Fruit fly (Drosophila melanogaster): ENCODE data around the gene Eig71Ek.
A peak's percentile ranks its signal among the peaks of the same experiment; 100 is the strongest.

The Eig71Ek gene

dm6 chr3L:15684017-15684416 lies 23.0 kb downstream of the Eig71Ek start:
- peak; percentile 43 for TF ChIP-seq Vsx2 (GFP tag; optimal IDR thresholded peaks at IDR 0.05; ENCODE audit: partially characterized antibody)
- peak in 1 of 2 experiments; percentile 59 for TF ChIP-seq dl (GFP tag; optimal IDR thresholded peaks at IDR 0.05; ENCODE audit: insufficient read depth in 1 of 2, partially characterized antibody in 2 of 2)
- TF ChIP-seq Hnf4 (GFP tag; optimal IDR thresholded peaks at IDR 0.05) = no peak
- TF ChIP-seq fru (GFP tag; optimal IDR thresholded peaks at IDR 0.05) = no peak
- no peak for TF ChIP-seq tai (GFP tag; optimal IDR thresholded peaks at IDR 0.05)
- peak; percentile 43 for TF ChIP-seq Dif (GFP tag; optimal IDR thresholded peaks at IDR 0.05; ENCODE audit: partially characterized antibody)

- TF ChIP-seq foxo (GFP tag; optimal IDR thresholded peaks at IDR 0.05) (no peak), Dfd (GFP tag; optimal IDR thresholded peaks at IDR 0.05) (no peak), Dif (GFP tag; optimal IDR thresholded peaks at IDR 0.05; ENCODE audit: partially characterized antibody) (no peak), HLH106 (tag; optimal IDR thresholded peaks at IDR 0.05) (no peak), Hr83 (GFP tag; optimal IDR thresholded peaks at IDR 0.05; ENCODE audit: poor library complexity, severe bottlenecking) (no peak), Vsx2 (GFP tag; optimal IDR thresholded peaks at IDR 0.05; ENCODE audit: partially characterized antibody) (no peak), GATAd (GFP tag; optimal IDR thresholded peaks at IDR 0.05) (no peak), dl (GFP tag; optimal IDR thresholded peaks at IDR 0.05; ENCODE audit: insufficient read depth in 1 of 2, partially characterized antibody in 2 of 2) (no peak), CG32264 (GFP tag; optimal IDR thresholded peaks at IDR 0.05) (no peak), usp (GFP tag; optimal IDR thresholded peaks at IDR 0.05) (no peak), pan (optimal IDR thresholded peaks at IDR 0.05) (no peak), brk (GFP tag; optimal IDR thresholded peaks at IDR 0.05) (no peak), rgr (GFP tag; optimal IDR thresholded peaks at IDR 0.05) (no peak), Hnf4 (GFP tag; optimal IDR thresholded peaks at IDR 0.05) (no peak), woc (GFP tag; optimal IDR thresholded peaks at IDR 0.05) (no peak), jim (GFP tag; optimal IDR thresholded peaks at IDR 0.05) (no peak), ey (GFP tag; optimal IDR thresholded peaks at IDR 0.05) (no peak), Abd-B (GFP tag; optimal IDR thresholded peaks at IDR 0.05) (no peak), Jra (GFP tag; optimal IDR thresholded peaks at IDR 0.05) (no peak), tai (GFP tag; optimal IDR thresholded peaks at IDR 0.05) (no peak)
Measured at dm6 chr3L:15687802-15688201, 26.8 kb downstream of the Eig71Ek start, which contains the start of gene CG34452. TSS of gene CG34452 (minus strand) at chr3L:15687902.

DNA sequence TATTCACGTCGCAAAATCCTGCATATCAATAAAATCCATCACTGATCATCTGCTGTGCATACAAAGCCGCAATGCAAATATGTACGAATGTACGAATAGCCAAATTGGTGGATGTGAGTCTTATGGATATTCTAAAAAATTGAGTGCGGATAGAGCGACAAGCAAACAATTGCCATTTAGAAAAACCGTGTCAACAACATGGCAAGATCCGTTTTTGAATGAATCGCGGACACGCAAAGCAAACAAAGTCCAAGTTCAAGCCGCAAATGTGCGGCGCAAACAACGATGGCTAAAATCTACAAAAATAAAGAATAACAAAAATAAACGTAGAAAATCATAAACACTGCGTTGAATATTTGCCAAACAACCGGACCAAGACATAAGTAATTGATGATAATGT lies 28.5 kb downstream of the Eig71Ek start:
- no peak for TF ChIP-seq Dif (GFP tag; optimal IDR thresholded peaks at IDR 0.05; ENCODE audit: partially characterized antibody)
- no peak for TF ChIP-seq Mio (GFP tag; optimal IDR thresholded peaks at IDR 0.05)
- no peak for TF ChIP-seq Sp1 (GFP tag; optimal IDR thresholded peaks at IDR 0.05)
- no peak for TF ChIP-seq HLH106 (tag; optimal IDR thresholded peaks at IDR 0.05)
- TF ChIP-seq CG32264 (GFP tag; optimal IDR thresholded peaks at IDR 0.05) = no peak

dm6 chr3L:15690711-15691591 lies 29.9 kb downstream of the Eig71Ek start:
- TF ChIP-seq woc (GFP tag; optimal IDR thresholded peaks at IDR 0.05) (no peak), ey (GFP tag; optimal IDR thresholded peaks at IDR 0.05) (no peak), Abd-B (GFP tag; optimal IDR thresholded peaks at IDR 0.05) (no peak), dsf (GFP tag; optimal IDR thresholded peaks at IDR 0.05; ENCODE audit: borderline replicate concordance) (no peak), foxo (GFP tag; optimal IDR thresholded peaks at IDR 0.05) (peak in 1 of 2 experiments; percentile 26), pan (optimal IDR thresholded peaks at IDR 0.05) (no peak), sv (GFP tag; optimal IDR thresholded peaks at IDR 0.05) (no peak), HLH106 (tag; optimal IDR thresholded peaks at IDR 0.05) (peak; percentile 15), psq (GFP tag; optimal IDR thresholded peaks at IDR 0.05) (no peak), Hr78 (GFP tag; optimal IDR thresholded peaks at IDR 0.05) (no peak), Dfd (GFP tag; optimal IDR thresholded peaks at IDR 0.05) (no peak), Hr83 (GFP tag; optimal IDR thresholded peaks at IDR 0.05; ENCODE audit: poor library complexity, severe bottlenecking) (no peak), fru (GFP tag; optimal IDR thresholded peaks at IDR 0.05) (peak; percentile 13), Sp1 (GFP tag; optimal IDR thresholded peaks at IDR 0.05) (no peak), dmrt93B (GFP tag; optimal IDR thresholded peaks at IDR 0.05) (no peak), lola (GFP tag; optimal IDR thresholded peaks at IDR 0.05) (no peak), Dif (GFP tag; optimal IDR thresholded peaks at IDR 0.05; ENCODE audit: partially characterized antibody) (no peak), GATAd (GFP tag; optimal IDR thresholded peaks at IDR 0.05) (no peak)
